Worm (Caenorhabditis elegans) whole organism, mixed stage, embryonic: ENCODE measurements around the gene col-144.

Experiments
- ces-1 ChIP-seq: fragments of 150-350 bp; optimal IDR thresholded peaks from 2 replicates; lab custom pipeline; 2014; ENCODE audit warnings: missing biosample characterization, missing genetic modification reagents, missing genetic modification characterization
- lin-13 ChIP-seq: fragments of 150-350 bp; optimal IDR thresholded peaks from 2 replicates; lab custom pipeline; 2014; ENCODE audit warnings: missing biosample characterization, missing genetic modification characterization
- nhr-237 ChIP-seq: fragments of 150-350 bp; optimal IDR thresholded peaks from 2 replicates; lab custom pipeline; 2014; ENCODE audit warnings: missing biosample characterization, missing genetic modification characterization
- snpc-4 ChIP-seq: fragments of 150-350 bp; optimal IDR thresholded peaks from 2 replicates; lab custom pipeline; 2014; ENCODE audit warnings: missing biosample characterization, missing genetic modification characterization
- zip-8 ChIP-seq: fragments of 150-350 bp; optimal IDR thresholded peaks from 2 replicates; lab custom pipeline; 2014; ENCODE audit warnings: missing biosample characterization, missing genetic modification characterization

- TF ChIP-seq lin-13 (tag; lab: Kevin White, UChicago) (no peak), snpc-4 (tag; lab: Kevin White, UChicago) (no peak), nhr-237 (tag; lab: Kevin White, UChicago) (no peak), zip-8 (tag; lab: Kevin White, UChicago) (no peak), ces-1 (peak; percentile 87)
Observed at ce11 chrV:9194055-9194454, 33.6 kb upstream of the col-144 start.
